Worm (Caenorhabditis elegans): ENCODE data around the gene mxl-3.
A peak's percentile ranks its signal among the peaks of the same experiment; 100 is the strongest.

The mxl-3 gene

DNA sequence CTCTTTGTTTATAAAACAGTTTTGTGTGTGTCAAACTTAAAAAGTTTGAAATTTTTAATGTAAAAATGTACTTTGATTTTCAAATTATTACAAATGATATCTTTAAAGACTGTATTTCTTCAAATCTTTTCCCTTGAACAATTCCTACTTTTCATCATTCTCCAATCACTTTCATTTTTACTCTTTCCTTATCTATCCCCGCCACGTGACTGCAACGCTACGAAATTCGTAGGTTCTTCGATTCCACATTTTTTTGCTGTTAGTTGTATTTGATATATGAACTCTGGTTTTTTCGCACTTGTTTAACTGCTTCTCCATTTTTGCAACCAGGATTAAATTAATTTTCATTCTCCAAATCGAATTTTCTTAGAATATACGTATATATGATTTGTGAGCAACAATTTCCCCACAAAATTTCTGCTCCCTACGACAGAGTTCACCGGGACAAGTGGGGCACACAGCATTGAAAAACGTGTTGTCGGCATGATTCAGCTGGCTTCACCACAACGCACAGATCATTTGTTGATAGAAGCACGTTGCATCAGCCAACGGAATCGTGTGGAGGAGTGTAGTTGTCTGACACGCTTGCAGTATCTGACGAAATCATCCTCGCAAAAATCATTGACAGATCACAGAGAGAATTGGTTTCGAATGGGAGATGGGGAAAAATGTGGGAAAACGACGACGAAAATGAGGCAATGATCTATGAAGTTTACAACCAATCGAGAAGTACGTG is 4.2 kb upstream of the mxl-3 start (continued):
- TF ChIP-seq lsy-2 (tag; optimal IDR thresholded peaks at IDR 0.05), result peak in 1 of 2 experiments; percentile 34
- peak; percentile 16 for TF ChIP-seq sma-3 (GFP tag; optimal IDR thresholded peaks at IDR 0.05)
- TF ChIP-seq fos-1 (tag; optimal IDR thresholded peaks at IDR 0.05), result peak; percentile 59
- peak; percentile 38 for TF ChIP-seq nhr-6 (tag; optimal IDR thresholded peaks at IDR 0.05)
- TF ChIP-seq crh-2 (tag; optimal IDR thresholded peaks at IDR 0.05), result peak; percentile 4
- TF ChIP-seq C34F6.9 (tag; optimal IDR thresholded peaks at IDR 0.05), result no peak
- no peak for TF ChIP-seq lin-39 (tag; optimal IDR thresholded peaks at IDR 0.05)
- TF ChIP-seq unc-62 (GFP tag; optimal IDR thresholded peaks at IDR 0.05), result no peak
- no peak for TF ChIP-seq nhr-10 (tag; optimal IDR thresholded peaks at IDR 0.05)
- no peak for TF ChIP-seq peb-1 (tag; optimal IDR thresholded peaks at IDR 0.05)

- peak; percentile 80 for TF ChIP-seq F13H6.1 (tag; optimal IDR thresholded peaks at IDR 0.05)
- peak; percentile 94 for TF ChIP-seq nhr-25 (tag; optimal IDR thresholded peaks at IDR 0.05)
- no peak for TF ChIP-seq nhr-23 (tag; optimal IDR thresholded peaks at IDR 0.05)
- TF ChIP-seq gmeb-1 (tag; optimal IDR thresholded peaks at IDR 0.05), result peak; percentile 38
- TF ChIP-seq dmd-4 (tag; optimal IDR thresholded peaks at IDR 0.05), result no peak
- peak; percentile 88 for TF ChIP-seq sma-3 (GFP tag; optimal IDR thresholded peaks at IDR 0.05)
- peak; percentile 95 for TF ChIP-seq nhr-21 (tag; optimal IDR thresholded peaks at IDR 0.05)
- TF ChIP-seq C34F6.9 (tag; optimal IDR thresholded peaks at IDR 0.05), result peak; percentile 41
- no peak for TF ChIP-seq mab-5 (tag; optimal IDR thresholded peaks at IDR 0.05)
- peak; percentile 54 for TF ChIP-seq ztf-4 (tag; optimal IDR thresholded peaks at IDR 0.05)
- TF ChIP-seq Y55F3AM.14 (GFP tag; optimal IDR thresholded peaks at IDR 0.05), result peak; percentile 19
- no peak for TF ChIP-seq ztf-1 (GFP tag; conservative IDR thresholded peaks at IDR 0.05)
- no peak for TF ChIP-seq nhr-237 (tag; optimal IDR thresholded peaks at IDR 0.05)
- peak; percentile 86 for TF ChIP-seq crh-2 (tag; optimal IDR thresholded peaks at IDR 0.05)
- TF ChIP-seq mdl-1 (tag; optimal IDR thresholded peaks at IDR 0.05), result peak in 1 of 2 experiments; percentile 68
- TF ChIP-seq sma-9 (GFP tag; optimal IDR thresholded peaks at IDR 0.05), result peak; percentile 98
- no peak for TF ChIP-seq sma-9 (tag; optimal IDR thresholded peaks at IDR 0.05)
- TF ChIP-seq nhr-6 (tag; optimal IDR thresholded peaks at IDR 0.05), result peak; percentile 77
- peak; percentile 91 for TF ChIP-seq nhr-129 (tag; optimal IDR thresholded peaks at IDR 0.05)
- TF ChIP-seq fos-1 (tag; optimal IDR thresholded peaks at IDR 0.05), result peak; percentile 79
- TF ChIP-seq nhr-11 (tag; optimal IDR thresholded peaks at IDR 0.05), result no peak
- no peak for TF ChIP-seq snpc-4 (tag; optimal IDR thresholded peaks at IDR 0.05)
- peak; percentile 91 for TF ChIP-seq blmp-1 (tag; optimal IDR thresholded peaks at IDR 0.05; ENCODE audit: insufficient read depth)
- no peak for TF ChIP-seq lin-11 (tag; optimal IDR thresholded peaks at IDR 0.05)
- TF ChIP-seq alr-1 (tag; optimal IDR thresholded peaks at IDR 0.05), result no peak
- TF ChIP-seq egl-27 (tag; optimal IDR thresholded peaks at IDR 0.05), result peak; percentile 86
- TF ChIP-seq lin-13 (GFP tag; optimal IDR thresholded peaks at IDR 0.05), result peak; percentile 36
- peak; percentile 51 for TF ChIP-seq sem-4 (tag; optimal IDR thresholded peaks at IDR 0.05)
- no peak for TF ChIP-seq lin-39 (tag; optimal IDR thresholded peaks at IDR 0.05)
- peak in 1 of 2 experiments; percentile 67 for TF ChIP-seq lsy-2 (tag; optimal IDR thresholded peaks at IDR 0.05)
Measured at ce11 chrX:13353530-13353929, 2.9 kb upstream of the mxl-3 start.

DNA sequence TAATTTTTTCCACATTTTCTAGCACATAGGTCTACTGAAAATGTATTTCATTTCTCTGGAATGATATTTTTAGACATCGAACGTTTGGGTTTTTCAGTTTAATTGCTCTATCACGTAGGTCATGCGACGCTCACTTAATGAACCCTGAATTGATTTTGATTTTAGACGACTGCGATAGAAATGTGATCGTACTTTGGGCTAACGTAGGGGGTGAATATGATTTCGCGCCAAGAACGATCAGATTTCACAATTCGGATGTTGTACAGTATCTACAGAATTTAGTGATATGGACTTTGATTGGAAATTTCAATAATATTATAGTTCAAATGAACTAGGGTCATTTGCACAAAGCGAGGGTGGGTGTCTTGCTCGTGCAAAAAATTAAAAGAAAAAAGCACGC is 1.6 kb upstream of the mxl-3 start:
- TF ChIP-seq lsy-2 (tag; optimal IDR thresholded peaks at IDR 0.05), result no peak
- peak; percentile 38 for TF ChIP-seq nhr-21 (tag; optimal IDR thresholded peaks at IDR 0.05)
- TF ChIP-seq fos-1 (tag; optimal IDR thresholded peaks at IDR 0.05), result no peak
- no peak for TF ChIP-seq ceh-82 (tag; optimal IDR thresholded peaks at IDR 0.05)
- TF ChIP-seq nhr-129 (tag; optimal IDR thresholded peaks at IDR 0.05), result no peak
- no peak for TF ChIP-seq blmp-1 (tag; optimal IDR thresholded peaks at IDR 0.05; ENCODE audit: insufficient read depth)
- no peak for TF ChIP-seq lin-11 (tag; optimal IDR thresholded peaks at IDR 0.05)
- no peak for TF ChIP-seq Y55F3AM.14 (GFP tag; optimal IDR thresholded peaks at IDR 0.05)
- no peak for TF ChIP-seq dmd-4 (tag; optimal IDR thresholded peaks at IDR 0.05)
- no peak for TF ChIP-seq elt-1 (tag; optimal IDR thresholded peaks at IDR 0.05)
- TF ChIP-seq sma-9 (GFP tag; optimal IDR thresholded peaks at IDR 0.05), result peak; percentile 73
- TF ChIP-seq sma-9 (tag; optimal IDR thresholded peaks at IDR 0.05), result no peak
- peak; percentile 40 for TF ChIP-seq crh-2 (tag; optimal IDR thresholded peaks at IDR 0.05)
- no peak for TF ChIP-seq zag-1 (tag; optimal IDR thresholded peaks at IDR 0.05)
- no peak for TF ChIP-seq nhr-237 (tag; optimal IDR thresholded peaks at IDR 0.05)
- no peak for TF ChIP-seq gmeb-1 (tag; optimal IDR thresholded peaks at IDR 0.05)
- TF ChIP-seq nhr-25 (tag; optimal IDR thresholded peaks at IDR 0.05), result no peak
- TF ChIP-seq ztf-1 (GFP tag; conservative IDR thresholded peaks at IDR 0.05), result no peak
- TF ChIP-seq lin-13 (GFP tag; optimal IDR thresholded peaks at IDR 0.05), result no peak
- no peak for TF ChIP-seq sma-3 (GFP tag; optimal IDR thresholded peaks at IDR 0.05)
- no peak for TF ChIP-seq ztf-4 (tag; optimal IDR thresholded peaks at IDR 0.05)
- TF ChIP-seq mbf-1 (tag; optimal IDR thresholded peaks at IDR 0.05), result no peak
- TF ChIP-seq R02D3.7 (tag; optimal IDR thresholded peaks at IDR 0.05), result no peak
